Worm (Caenorhabditis elegans): ENCODE measurements around the gene F47B8.18.

Gene F47B8.18

DNA sequence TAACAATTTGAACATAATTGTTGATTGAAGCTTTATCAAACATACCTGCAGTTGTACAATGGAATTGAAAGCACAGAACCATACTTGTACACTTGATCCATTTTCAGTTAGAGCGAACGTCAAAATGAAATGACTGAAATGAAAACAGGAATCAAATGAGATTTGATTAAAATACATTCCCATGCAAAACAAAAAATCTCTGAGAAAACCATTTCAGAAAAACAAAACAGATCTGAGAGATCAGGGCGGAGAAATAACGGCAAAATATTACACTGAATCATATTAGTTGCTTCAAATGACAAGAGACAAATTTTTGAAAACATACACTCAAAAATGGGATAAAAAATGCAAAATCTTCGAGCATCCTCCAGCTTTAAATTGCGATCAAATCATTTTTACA is 45.5 kb downstream of the F47B8.18 start, which contains the start of gene srt-33:
srt-33 (minus strand) TSS at position 101 of the 400 bp plus-strand sequence.
- TF ChIP-seq tra-4 (tag; optimal IDR thresholded peaks at IDR 0.05) (no peak), ets-7 (tag; optimal IDR thresholded peaks at IDR 0.05) (no peak), ama-1 (optimal IDR thresholded peaks at IDR 0.05) (no peak), aly-1 (tag; optimal IDR thresholded peaks at IDR 0.05) (no peak), ceh-13 (GFP tag; optimal IDR thresholded peaks at IDR 0.05) (no peak), tbx-37 (GFP tag; conservative IDR thresholded peaks at IDR 0.05) (no peak), flt-1 (GFP tag; IDR thresholded peaks at IDR 0.05) (no peak), B0310.2 (tag; optimal IDR thresholded peaks at IDR 0.05) (no peak), ceh-36 (tag; optimal IDR thresholded peaks at IDR 0.05) (no peak), tbx-11 (GFP tag; IDR thresholded peaks at IDR 0.05) (no peak), hnd-1 (tag; optimal IDR thresholded peaks at IDR 0.05) (no peak), hmbx-1 (tag; optimal IDR thresholded peaks at IDR 0.05) (no peak), pes-1 (GFP tag; IDR thresholded peaks at IDR 0.05) (no peak), scrt-1 (GFP tag; IDR thresholded peaks at IDR 0.05) (no peak), sea-1 (GFP tag; conservative IDR thresholded peaks at IDR 0.05) (no peak), F13C5.2 (tag; optimal IDR thresholded peaks at IDR 0.05) (no peak), hmg-4 (GFP tag; optimal IDR thresholded peaks at IDR 0.05) (no peak)

Data from whole organism, early embryonic.